Worm (Caenorhabditis elegans) whole organism, L4 larva: Measurements from ENCODE around the gene T28D6.3.

ENCODE experiments used
- T26A8.4 ChIP-seq: fragments of 200-800 bp; sonication (Bioruptor generic); IDR thresholded peaks from 2 replicates; pipeline ENCODE4 v1.3.6; 2022; ENCODE audit warnings: missing genetic modification characterization, missing compliant biosample characterization
- aha-1 ChIP-seq: fragments of 150-350 bp; peaks from one replicate; lab custom pipeline; 2014; ENCODE audit warnings: missing biosample characterization, missing genetic modification characterization
- ceh-32 ChIP-seq: sonication (generic microtip); optimal IDR thresholded peaks from 2 replicates; lab custom pipeline; 2016; ENCODE audit warnings: mild to moderate bottlenecking, missing genetic modification characterization, missing compliant biosample characterization; ENCODE audit not compliant: poor library complexity
- ceh-44 ChIP-seq: fragments of 200-800 bp; sonication (Bioruptor generic); IDR thresholded peaks from 2 replicates; pipeline ENCODE4 v1.3.6; 2022; ENCODE audit warnings: missing genetic modification reagents, missing genetic modification characterization, missing compliant biosample characterization
- daf-16 ChIP-seq, 3 experiments: sonication (generic microtip); optimal IDR thresholded peaks; 2 replicates each; lab custom pipeline; 2016 to 2017; ENCODE audit warnings: missing genetic modification characterization in 3 of 3, missing genetic modification reagents in 3 of 3, mild to moderate bottlenecking in 2 of 3, missing compliant biosample characterization in 2 of 3, missing biosample characterization in 1 of 3, moderate library complexity in 1 of 3
- daf-8 ChIP-seq: fragments of 200-800 bp; sonication (Bioruptor generic); IDR thresholded peaks from 2 replicates; pipeline ENCODE4 v1.3.6; 2022; ENCODE audit warnings: missing genetic modification characterization, missing compliant biosample characterization
- dmd-6 ChIP-seq: fragments of 200-800 bp; sonication (Bioruptor generic); IDR thresholded peaks from 2 replicates; pipeline ENCODE4 v1.3.6; 2022; ENCODE audit warnings: missing genetic modification reagents, missing genetic modification characterization, missing compliant biosample characterization
- dmd-9 ChIP-seq: fragments of 200-800 bp; sonication (Bioruptor generic); IDR thresholded peaks from 2 replicates; pipeline ENCODE4 v1.3.6; 2022; ENCODE audit warnings: missing genetic modification reagents, missing genetic modification characterization, missing compliant biosample characterization
- duxl-1 ChIP-seq: sonication (generic microtip); optimal IDR thresholded peaks from 2 replicates; lab custom pipeline; 2016; ENCODE audit warnings: mild to moderate bottlenecking, missing genetic modification characterization, moderate library complexity, missing compliant biosample characterization; ENCODE audit not compliant: poor library complexity
- dve-1 ChIP-seq: sonication (generic microtip); optimal IDR thresholded peaks from 2 replicates; lab custom pipeline; 2017; ENCODE audit warnings: antibody characterized with exemption, mild to moderate bottlenecking, missing genetic modification characterization, missing compliant biosample characterization; ENCODE audit not compliant: insufficient read depth
- fkh-10 ChIP-seq: fragments of 150-350 bp; optimal IDR thresholded peaks from 2 replicates; lab custom pipeline; 2014; ENCODE audit warnings: missing biosample characterization, missing genetic modification reagents, missing genetic modification characterization
- hif-1 ChIP-seq, 2 experiments: sonication (generic microtip); optimal IDR thresholded peaks; 2 replicates each; lab custom pipeline; 2016 to 2017; ENCODE audit warnings: missing compliant biosample characterization in 2 of 2, missing genetic modification characterization in 2 of 2, missing genetic modification reagents in 2 of 2, missing genotype in 2 of 2, mild to moderate bottlenecking in 1 of 2
- hmg-1.1 ChIP-seq: fragments of 200-800 bp; sonication (Bioruptor generic); IDR thresholded peaks from 2 replicates; pipeline ENCODE4 v1.3.6; 2022; ENCODE audit warnings: missing genetic modification reagents, missing genetic modification characterization, missing compliant biosample characterization
- lim-7 ChIP-seq: fragments of 200-800 bp; sonication (Bioruptor generic); IDR thresholded peaks from 2 replicates; pipeline ENCODE4 v1.3.6; 2022; ENCODE audit warnings: missing genetic modification characterization, missing compliant biosample characterization
- lin-1 ChIP-seq: fragments of 200-800 bp; sonication (Bioruptor generic); IDR thresholded peaks from 2 replicates; pipeline ENCODE4 v1.3.6; 2022; ENCODE audit warnings: missing genetic modification reagents, missing genetic modification characterization, missing compliant biosample characterization
- lin-13 ChIP-seq: fragments of 150-350 bp; optimal IDR thresholded peaks from 2 replicates; lab custom pipeline; 2014; ENCODE audit warnings: missing biosample characterization, missing genetic modification reagents, missing genetic modification characterization
- madf-5 ChIP-seq, 2 experiments: fragments of 200-800 bp; sonication (Bioruptor generic); IDR thresholded peaks; 2 replicates each; pipeline ENCODE4 v1.3.6; 2022; ENCODE audit warnings: missing compliant biosample characterization in 2 of 2, missing genetic modification characterization in 2 of 2
- mep-1 ChIP-seq: fragments of 150-350 bp; sonication (generic microtip); optimal IDR thresholded peaks from 3 replicates; lab custom pipeline; 2014; ENCODE audit warnings: missing biosample characterization, missing genetic modification characterization
- mes-2 ChIP-seq: sonication (generic microtip); optimal IDR thresholded peaks from 2 replicates; lab custom pipeline; 2016; ENCODE audit warnings: missing genotype, mild to moderate bottlenecking, missing genetic modification characterization, missing compliant biosample characterization; ENCODE audit not compliant: poor library complexity, severe bottlenecking
- mxl-3 ChIP-seq: fragments of 200-800 bp; sonication (Bioruptor generic); optimal IDR thresholded peaks from 2 replicates; lab custom pipeline; 2018; ENCODE audit warnings: mild to moderate bottlenecking, missing genetic modification characterization, missing compliant biosample characterization
- nhr-102 ChIP-seq: sonication (generic microtip); optimal IDR thresholded peaks from 2 replicates; lab custom pipeline; 2016; ENCODE audit warnings: mild to moderate bottlenecking, missing genetic modification characterization, moderate library complexity, missing compliant biosample characterization
- nhr-28 ChIP-seq: fragments of 150-350 bp; optimal IDR thresholded peaks from 2 replicates; lab custom pipeline; 2014; ENCODE audit warnings: missing biosample characterization, missing genetic modification characterization
- nhr-41 ChIP-seq: fragments of 200-800 bp; sonication (Bioruptor generic); IDR thresholded peaks from 2 replicates; pipeline ENCODE4 v1.3.6; 2022; ENCODE audit warnings: missing genetic modification reagents, missing genetic modification characterization, missing compliant biosample characterization
- nhr-48 ChIP-seq: sonication (generic microtip); optimal IDR thresholded peaks from 2 replicates; lab custom pipeline; 2016; ENCODE audit warnings: mild to moderate bottlenecking, missing genetic modification characterization, missing compliant biosample characterization
- php-3 ChIP-seq: fragments of 200-800 bp; sonication (Bioruptor generic); IDR thresholded peaks from 2 replicates; pipeline ENCODE4 v1.3.6; 2022; ENCODE audit warnings: missing genetic modification reagents, missing genetic modification characterization, missing compliant biosample characterization
- pqm-1 ChIP-seq: sonication (generic microtip); optimal IDR thresholded peaks from 2 replicates; lab custom pipeline; 2017; ENCODE audit warnings: missing biosample characterization, missing genetic modification characterization
- rbr-2 ChIP-seq: sonication (generic microtip); optimal IDR thresholded peaks from 2 replicates; lab custom pipeline; 2016; ENCODE audit warnings: missing genotype, missing genetic modification characterization, missing compliant biosample characterization
- set-16 ChIP-seq: fragments of 200-800 bp; sonication (Bioruptor generic); IDR thresholded peaks from 2 replicates; pipeline ENCODE4 v1.3.6; 2022; ENCODE audit warnings: missing genetic modification reagents, missing genetic modification characterization, missing compliant biosample characterization
- skn-1 ChIP-seq: fragments of 150-350 bp; optimal IDR thresholded peaks from 2 replicates; lab custom pipeline; 2014; ENCODE audit warnings: missing biosample characterization, missing genetic modification characterization
- snpc-4 ChIP-seq: fragments of 150-350 bp; optimal IDR thresholded peaks from 2 replicates; lab custom pipeline; 2014; ENCODE audit warnings: missing biosample characterization, missing genetic modification characterization
- spr-1 ChIP-seq: sonication (generic microtip); optimal IDR thresholded peaks from 2 replicates; lab custom pipeline; 2016; ENCODE audit warnings: mild to moderate bottlenecking, missing genetic modification characterization, missing compliant biosample characterization

The T28D6.3 gene

ce11 chrIII:11372199-11372938 is 5.8 kb downstream of the T28D6.3 start:
- TF ChIP-seq rbr-2 (tag; lab: Kevin White, UChicago) (no peak), duxl-1 (tag; lab: Kevin White, UChicago) (no peak), fkh-10 (GFP tag; lab: Kevin White, UChicago) (no peak), T26A8.4 (GFP tag; lab: Robert Waterston, UW) (0 out of 2 replicates have a peak, but pooled peaks have one; percentile 21), madf-5 (GFP tag; IDR thresholded peaks at IDR 0.05; lab: Robert Waterston, UW) (no peak), hmg-1.1 (GFP tag; lab: Robert Waterston, UW) (0 out of 2 replicates have a peak, but pooled peaks have one; percentile 37), dmd-6 (GFP tag; lab: Robert Waterston, UW) (peak; percentile 29; the same call in 1 of the 2 replicates), lin-1 (GFP tag; lab: Robert Waterston, UW) (no peak), daf-16 (GFP tag; optimal IDR thresholded peaks at IDR 0.05; lab: Kevin White, UChicago) (no peak), daf-16 (tag; optimal IDR thresholded peaks at IDR 0.05; lab: Kevin White, UChicago) (peak; percentile 54), snpc-4 (tag; lab: Kevin White, UChicago) (peak; percentile 76), set-16 (GFP tag; lab: Robert Waterston, UW) (no peak), spr-1 (tag; lab: Kevin White, UChicago) (peak; percentile 9), dve-1 (tag; lab: Kevin White, UChicago) (peak; percentile 39), lin-13 (GFP tag; lab: Kevin White, UChicago) (peak; percentile 97), nhr-102 (tag; lab: Kevin White, UChicago) (peak; percentile 5), aha-1 (peak; percentile 69), nhr-28 (peak; percentile 66), pqm-1 (tag; lab: Kevin White, UChicago) (peak; percentile 27), skn-1 (no peak), mep-1 (tag; lab: Kevin White, UChicago) (peak; percentile 24), php-3 (GFP tag; lab: Robert Waterston, UW) (0 out of 2 replicates have a peak, but pooled peaks have one; percentile 24)

ce11 chrIII:11377880-11378279 is 11.3 kb downstream of the T28D6.3 start, which contains the start of gene dpy-18:
TSS of gene dpy-18 (minus strand) at chrIII:11377980.
- TF ChIP-seq daf-8 (no peak), mes-2 (tag; lab: Kevin White, UChicago) (no peak), nhr-41 (GFP tag; lab: Robert Waterston, UW) (no peak), ceh-32 (tag; lab: Kevin White, UChicago) (no peak), dmd-9 (GFP tag; lab: Robert Waterston, UW) (no peak), rbr-2 (tag; lab: Kevin White, UChicago) (no peak), daf-16 (GFP tag; optimal IDR thresholded peaks at IDR 0.05; lab: Kevin White, UChicago) (no peak), daf-16 (tag; optimal IDR thresholded peaks at IDR 0.05; lab: Kevin White, UChicago) (no peak), lim-7 (no peak), mxl-3 (GFP tag; lab: Kevin White, UChicago) (no peak)
- TF ChIP-seq, all 104 proteins: peak for 0

ce11 chrIII:11378450-11378849 is 11.9 kb downstream of the T28D6.3 start:
- TF ChIP-seq ceh-44 (GFP tag; lab: Robert Waterston, UW) (no peak), nhr-48 (no peak), mep-1 (tag; lab: Kevin White, UChicago) (peak; percentile 5), hif-1 (tag; optimal IDR thresholded peaks at IDR 0.05; lab: Kevin White, UChicago) (no peak), fkh-10 (GFP tag; lab: Kevin White, UChicago) (no peak)
- TF ChIP-seq, all 104 proteins: peak for 1

- peak in 1 of 2 experiments; percentile 79 for TF ChIP-seq hif-1 (tag; optimal IDR thresholded peaks at IDR 0.05; lab: Kevin White, UChicago)
- no peak for TF ChIP-seq nhr-102 (tag; lab: Kevin White, UChicago)
Observed at ce11 chrIII:11378910-11379309, 12.3 kb downstream of the T28D6.3 start.
